Fruit fly (Drosophila melanogaster) whole organism, embryonic: ENCODE results near the gene CG42494.
A peak's percentile ranks its signal among the peaks of the same experiment; 100 is the strongest.

ENCODE experiments used
- CG10321 ChIP-seq: fragments of 200-800 bp; sonication (Bioruptor generic); IDR thresholded peaks from 2 replicates; pipeline ENCODE4 v1.3.6; 2022; ENCODE audit warnings: missing biosample characterization, missing genetic modification characterization
- CG10462 ChIP-seq: fragments of 200-800 bp; sonication (Bioruptor generic); optimal IDR thresholded peaks from 2 replicates; lab custom pipeline; 2016; ENCODE audit warnings: missing biosample characterization, missing genetic modification characterization
- CG14860 ChIP-seq: fragments of 200-800 bp; sonication (Bioruptor generic); IDR thresholded peaks from 3 replicates; pipeline ENCODE4 v1.3.6; 2022; ENCODE audit warnings: missing biosample characterization, missing genetic modification characterization; ENCODE audit not compliant: partially characterized antibody
- CG17829 ChIP-seq: fragments of 200-800 bp; optimal IDR thresholded peaks from 2 replicates; lab custom pipeline; 2019; ENCODE audit warnings: missing biosample characterization, mild to moderate bottlenecking, missing genetic modification characterization, moderate library complexity
- CG18599 ChIP-seq: fragments of 200-800 bp; sonication (Bioruptor generic); optimal IDR thresholded peaks from 3 replicates; lab custom pipeline; 2017; ENCODE audit warnings: missing biosample characterization, missing genetic modification characterization, mild to moderate bottlenecking, moderate library complexity, missing genetic modification reagents
- CG30403 ChIP-seq: fragments of 200-800 bp; sonication (Bioruptor generic); optimal IDR thresholded peaks from 3 replicates; lab custom pipeline; 2016; ENCODE audit warnings: missing biosample characterization, missing genetic modification characterization
- CG33557 ChIP-seq: fragments of 200-800 bp; sonication (Bioruptor generic); optimal IDR thresholded peaks from 2 replicates; lab custom pipeline; 2019; ENCODE audit warnings: missing biosample characterization, mild to moderate bottlenecking, missing genetic modification characterization, moderate library complexity
- CG3407 ChIP-seq: fragments of 200-800 bp; sonication (Bioruptor generic); optimal IDR thresholded peaks from 2 replicates; lab custom pipeline; 2018; ENCODE audit warnings: missing biosample characterization, mild to moderate bottlenecking, missing genetic modification characterization
- CG3995 ChIP-seq: fragments of 200-800 bp; sonication (Bioruptor generic); optimal IDR thresholded peaks from 3 replicates; lab custom pipeline; 2016; ENCODE audit warnings: missing biosample characterization, missing genetic modification characterization
- CG6689 ChIP-seq: fragments of 200-800 bp; sonication (Bioruptor generic); IDR thresholded peaks from 2 replicates; pipeline ENCODE4 v1.3.6; 2022; ENCODE audit warnings: missing biosample characterization, missing genetic modification characterization
- CG7963 ChIP-seq: fragments of 200-800 bp; sonication (Bioruptor generic); IDR thresholded peaks from 3 replicates; pipeline ENCODE4 v1.3.6; 2022; ENCODE audit warnings: missing biosample characterization, missing genetic modification characterization; ENCODE audit not compliant: partially characterized antibody
- CG8765 ChIP-seq: fragments of 200-800 bp; sonication (Bioruptor generic); IDR thresholded peaks from 2 replicates; pipeline ENCODE4 v1.3.6; 2022; ENCODE audit warnings: missing biosample characterization, missing genetic modification characterization
- CG8924 ChIP-seq: fragments of 200-800 bp; optimal IDR thresholded peaks from 3 replicates; lab custom pipeline; 2019; ENCODE audit warnings: missing biosample characterization, mild to moderate bottlenecking, missing genetic modification characterization, moderate library complexity
- CG9609 ChIP-seq: fragments of 200-800 bp; sonication (Bioruptor generic); optimal IDR thresholded peaks from 3 replicates; lab custom pipeline; 2016; ENCODE audit warnings: missing biosample characterization, missing genetic modification characterization
- CG9797 ChIP-seq: fragments of 200-800 bp; sonication (Bioruptor generic); optimal IDR thresholded peaks from 3 replicates; lab custom pipeline; 2018; ENCODE audit warnings: missing biosample characterization, mild to moderate bottlenecking, missing genetic modification characterization
- CkIIα-i1 ChIP-seq: fragments of 200-800 bp; sonication (Bioruptor generic); IDR thresholded peaks from 2 replicates; pipeline ENCODE4 v1.3.6; 2022; ENCODE audit warnings: missing biosample characterization, missing genetic modification characterization
- D19B ChIP-seq: fragments of 200-800 bp; sonication (Bioruptor generic); optimal IDR thresholded peaks from 2 replicates; lab custom pipeline; 2017; ENCODE audit warnings: missing biosample characterization, mild to moderate bottlenecking, missing genetic modification characterization
- Dek ChIP-seq: fragments of 200-800 bp; sonication (Bioruptor generic); optimal IDR thresholded peaks from 3 replicates; lab custom pipeline; 2019; ENCODE audit warnings: missing biosample characterization, mild to moderate bottlenecking, missing genetic modification characterization, moderate library complexity
- Dfd ChIP-seq, 2 experiments: fragments of >200 bp; optimal IDR thresholded peaks; 2 replicates each; lab custom pipeline; 2017; ENCODE audit warnings: missing biosample characterization in 2 of 2, missing genetic modification characterization in 2 of 2
- H2.0 ChIP-seq: fragments of 200-800 bp; sonication (Bioruptor generic); IDR thresholded peaks from 2 replicates; pipeline ENCODE4 v1.3.6; 2022; ENCODE audit warnings: missing biosample characterization, missing genetic modification characterization
- HHEX ChIP-seq: fragments of 200-800 bp; sonication (Bioruptor generic); optimal IDR thresholded peaks from 3 replicates; lab custom pipeline; 2017; ENCODE audit warnings: missing biosample characterization, mild to moderate bottlenecking, missing genetic modification characterization, missing genetic modification reagents
- HLHmδ ChIP-seq: fragments of 200-800 bp; sonication (Bioruptor generic); optimal IDR thresholded peaks from 2 replicates; lab custom pipeline; 2018; ENCODE audit warnings: missing biosample characterization, mild to moderate bottlenecking, missing genetic modification characterization, moderate library complexity
- Hey ChIP-seq: fragments of 200-800 bp; sonication (Bioruptor generic); optimal IDR thresholded peaks from 3 replicates; lab custom pipeline; 2018; ENCODE audit warnings: missing biosample characterization, mild to moderate bottlenecking, missing genetic modification characterization
- Jarid2 ChIP-seq: fragments of 200-800 bp; sonication (Bioruptor generic); optimal IDR thresholded peaks from 3 replicates; lab custom pipeline; 2017; ENCODE audit warnings: mild to moderate bottlenecking, missing biosample characterization, missing genetic modification reagents, missing genetic modification characterization
- Lim3 ChIP-seq: fragments of 200-800 bp; sonication (Bioruptor generic); IDR thresholded peaks from 2 replicates; pipeline ENCODE4 v1.3.6; 2022; ENCODE audit warnings: missing biosample characterization, missing genetic modification characterization
- NK7.1 ChIP-seq: fragments of 200-800 bp; sonication (Bioruptor generic); optimal IDR thresholded peaks from 3 replicates; lab custom pipeline; 2016; ENCODE audit warnings: missing biosample characterization, missing genetic modification characterization
- Pdp1 ChIP-seq, 2 experiments: fragments of 200-800 bp; sonication (Bioruptor generic); optimal IDR thresholded peaks; 3 replicates each; lab custom pipeline; 2016; ENCODE audit warnings: missing biosample characterization in 2 of 2, missing genetic modification characterization in 2 of 2, mild to moderate bottlenecking in 1 of 2, moderate library complexity in 1 of 2
- Taf1 ChIP-seq: fragments of 200-800 bp; sonication (Bioruptor generic); IDR thresholded peaks from 2 replicates; pipeline ENCODE4 v1.3.6; 2022; ENCODE audit warnings: missing biosample characterization, missing genetic modification characterization
- ab ChIP-seq: fragments of 200-800 bp; sonication (Bioruptor generic); optimal IDR thresholded peaks from 2 replicates; lab custom pipeline; 2016; ENCODE audit warnings: missing biosample characterization, missing genetic modification characterization
- al ChIP-seq: fragments of 200-800 bp; sonication (Bioruptor generic); IDR thresholded peaks from 2 replicates; pipeline ENCODE4 v1.3.6; 2022; ENCODE audit warnings: missing biosample characterization, missing genetic modification characterization
- ara ChIP-seq: fragments of 200-800 bp; sonication (Bioruptor generic); IDR thresholded peaks from 2 replicates; pipeline ENCODE4 v1.3.6; 2022; ENCODE audit warnings: missing biosample characterization, missing genetic modification characterization
- chm ChIP-seq: fragments of 200-800 bp; sonication (Bioruptor generic); IDR thresholded peaks from 2 replicates; pipeline ENCODE4 v1.3.6; 2022; ENCODE audit warnings: missing biosample characterization, missing genetic modification characterization
- chn ChIP-seq: fragments of 200-800 bp; sonication (Bioruptor generic); optimal IDR thresholded peaks from 2 replicates; lab custom pipeline; 2016; ENCODE audit warnings: missing biosample characterization, missing genetic modification characterization
- corto ChIP-seq: fragments of 200-800 bp; sonication (Bioruptor generic); optimal IDR thresholded peaks from 2 replicates; lab custom pipeline; 2016; ENCODE audit warnings: missing biosample characterization, mild to moderate bottlenecking, missing genetic modification characterization, moderate library complexity
- crp ChIP-seq, 2 experiments: fragments of 200-800 bp; sonication (Bioruptor generic); optimal IDR thresholded peaks; 2 replicates in 1 of 2; 3 replicates in 1 of 2; lab custom pipeline; 2017; ENCODE audit warnings: missing biosample characterization in 2 of 2, missing genetic modification characterization in 2 of 2, mild to moderate bottlenecking in 1 of 2, moderate library complexity in 1 of 2
- cwo ChIP-seq: fragments of 200-800 bp; sonication (Bioruptor generic); optimal IDR thresholded peaks from 3 replicates; lab custom pipeline; 2017; ENCODE audit warnings: missing biosample characterization, missing genetic modification characterization, mild to moderate bottlenecking, moderate library complexity, missing genetic modification reagents
- dan ChIP-seq: fragments of 200-800 bp; sonication (Bioruptor generic); IDR thresholded peaks from 2 replicates; pipeline ENCODE4 v1.3.6; 2022; ENCODE audit warnings: missing biosample characterization, missing genetic modification characterization
- emc ChIP-seq: fragments of 200-800 bp; sonication (Bioruptor generic); optimal IDR thresholded peaks from 2 replicates; lab custom pipeline; 2016; ENCODE audit warnings: missing biosample characterization, missing genetic modification characterization
- her ChIP-seq: fragments of 200-800 bp; sonication (Bioruptor generic); optimal IDR thresholded peaks from 2 replicates; lab custom pipeline; 2016; ENCODE audit warnings: missing biosample characterization, missing genetic modification characterization
- lmd ChIP-seq: fragments of 200-800 bp; sonication (Bioruptor generic); IDR thresholded peaks from 2 replicates; pipeline ENCODE4 v1.3.6; 2022; ENCODE audit warnings: missing biosample characterization, missing genetic modification characterization
- lov ChIP-seq, 2 experiments: fragments of 200-800 bp in 1 of 2; fragments of >200 bp in 1 of 2; sonication (Bioruptor generic) in 1 of 2; IDR thresholded peaks in 1 of 2; optimal IDR thresholded peaks in 1 of 2; 2 replicates in 1 of 2; 3 replicates in 1 of 2; pipeline versions ENCODE4 v1.3.6 to Lab custom; 2017 to 2022; ENCODE audit warnings: missing biosample characterization in 1 of 2, missing genetic modification characterization in 1 of 2
- mam ChIP-seq: fragments of 200-800 bp; sonication (Bioruptor generic); optimal IDR thresholded peaks from 3 replicates; lab custom pipeline; 2016; ENCODE audit warnings: missing biosample characterization, missing genetic modification characterization
- pnt ChIP-seq: fragments of 200-800 bp; sonication (Bioruptor generic); optimal IDR thresholded peaks from 3 replicates; lab custom pipeline; 2016; ENCODE audit warnings: missing biosample characterization, missing genetic modification characterization
- sc ChIP-seq, 3 experiments: fragments of >200 bp in 2 of 3; fragments of 200-800 bp in 1 of 3; sonication (Bioruptor generic) in 1 of 3; optimal IDR thresholded peaks; 2 replicates in 2 of 3; 3 replicates in 1 of 3; lab custom pipeline; 2017; ENCODE audit warnings: mild to moderate bottlenecking in 1 of 3, missing biosample characterization in 1 of 3, missing genetic modification characterization in 1 of 3, missing genetic modification reagents in 1 of 3
- scrt ChIP-seq: fragments of 200-800 bp; sonication (Bioruptor generic); optimal IDR thresholded peaks from 2 replicates; lab custom pipeline; 2018; ENCODE audit warnings: missing biosample characterization, mild to moderate bottlenecking, missing genetic modification characterization, moderate library complexity
- sens-2 ChIP-seq: fragments of 200-800 bp; sonication (Bioruptor generic); IDR thresholded peaks from 2 replicates; pipeline ENCODE4 v1.3.6; 2022; ENCODE audit warnings: missing biosample characterization, missing genetic modification characterization
- shn ChIP-seq: fragments of 200-800 bp; sonication (Bioruptor generic); optimal IDR thresholded peaks from 3 replicates; lab custom pipeline; 2016; ENCODE audit warnings: missing biosample characterization, missing genetic modification characterization
- slbo ChIP-seq: fragments of 200-800 bp; sonication (Bioruptor generic); IDR thresholded peaks from 2 replicates; pipeline ENCODE4 v1.3.6; 2022; ENCODE audit warnings: missing biosample characterization, missing genetic modification characterization
- tx ChIP-seq: fragments of 200-800 bp; sonication (Bioruptor generic); optimal IDR thresholded peaks from 2 replicates; lab custom pipeline; 2016; ENCODE audit warnings: missing biosample characterization, missing genetic modification characterization
- vfl ChIP-seq: fragments of 200-800 bp; sonication (Bioruptor generic); optimal IDR thresholded peaks from 2 replicates; lab custom pipeline; 2016; ENCODE audit warnings: missing biosample characterization, missing genetic modification characterization

Gene CG42494

dm6 chr3L:3192912-3193311 lies 8.7 kb downstream of the CG42494 start, which contains the start of gene Hsp83 (continued):
- peak; percentile 90 for TF ChIP-seq vfl (GFP tag; lab: Kevin White, UChicago)
- peak; percentile 99 for TF ChIP-seq CG18599 (GFP tag; lab: Kevin White, UChicago)
- TF ChIP-seq tx (GFP tag; lab: Kevin White, UChicago) = peak; percentile 81
- no peak for TF ChIP-seq CG7963 (GFP tag; lab: Robert Waterston, UW)
- TF ChIP-seq slbo (GFP tag; lab: Robert Waterston, UW) = peak; percentile 84
- peak; percentile 90 for TF ChIP-seq CG17829 (tag; lab: Kevin White, UChicago)
- TF ChIP-seq sens-2 (GFP tag; lab: Robert Waterston, UW) = peak; percentile 97
- peak; percentile 71 for TF ChIP-seq Taf1 (GFP tag; lab: Robert Waterston, UW)
- peak; percentile 79 for TF ChIP-seq chn
- peak; percentile 98 for TF ChIP-seq scrt (GFP tag; lab: Kevin White, UChicago)
- peak; percentile 100 for TF ChIP-seq HLHmδ
- peak; percentile 89 for TF ChIP-seq Pdp1 (GFP tag; optimal IDR thresholded peaks at IDR 0.05; lab: Kevin White, UChicago)
- 0 out of 2 replicates have a peak, but pooled peaks have one; percentile 17 for TF ChIP-seq Lim3 (GFP tag; lab: Robert Waterston, UW)
- peak; percentile 82 for TF ChIP-seq CG30403 (GFP tag; lab: Kevin White, UChicago)
- no peak for TF ChIP-seq Dfd (GFP tag; optimal IDR thresholded peaks at IDR 0.05; lab: Kevin White, UChicago)
- TF ChIP-seq CG10462 (GFP tag; lab: Kevin White, UChicago) = peak; percentile 80
- TF ChIP-seq corto (GFP tag; lab: Kevin White, UChicago) = peak; percentile 90
- TF ChIP-seq CG14860 (GFP tag; lab: Robert Waterston, UW) = no peak
- TF ChIP-seq al (GFP tag; lab: Robert Waterston, UW) = peak; percentile 70
- peak; percentile 26; the same call in 1 of the 2 replicates for TF ChIP-seq CkIIα-i1 (GFP tag; lab: Robert Waterston, UW)
- peak; percentile 79 for TF ChIP-seq mam (GFP tag; lab: Kevin White, UChicago)
- TF ChIP-seq cwo = peak; percentile 93
- peak; percentile 95 for TF ChIP-seq NK7.1 (GFP tag; lab: Kevin White, UChicago)
- TF ChIP-seq chm (GFP tag; lab: Robert Waterston, UW) = peak; percentile 99
- peak; percentile 96 for TF ChIP-seq her (GFP tag; lab: Kevin White, UChicago)
- TF ChIP-seq CG3995 (GFP tag; lab: Kevin White, UChicago) = peak; percentile 81
- TF ChIP-seq crp (GFP tag; optimal IDR thresholded peaks at IDR 0.05; lab: Kevin White, UChicago) = no peak
- TF ChIP-seq CG9797 = peak; percentile 76
- peak; percentile 96 for TF ChIP-seq Hey (tag; lab: Kevin White, UChicago)
- peak; percentile 3 for TF ChIP-seq ab (GFP tag; lab: Kevin White, UChicago)
- peak; percentile 77 for TF ChIP-seq CG10321 (GFP tag; lab: Robert Waterston, UW)
- TF ChIP-seq CG8924 (tag; lab: Kevin White, UChicago) = peak; percentile 81
- TF ChIP-seq emc (GFP tag; lab: Kevin White, UChicago) = peak; percentile 90
- TF ChIP-seq CG9609 (GFP tag; lab: Kevin White, UChicago) = peak; percentile 88
- peak; percentile 94 for TF ChIP-seq CG3407 (GFP tag; lab: Kevin White, UChicago)
- TF ChIP-seq H2.0 = peak; percentile 87
- TF ChIP-seq D19B = peak; percentile 87
- TF ChIP-seq lov (optimal IDR thresholded peaks at IDR 0.05; lab: Kevin White, UChicago) = no peak
- peak; percentile 98 for TF ChIP-seq lov (GFP tag; IDR thresholded peaks at IDR 0.05; lab: Robert Waterston, UW)
- TF ChIP-seq dan (GFP tag; lab: Robert Waterston, UW) = no peak
- no peak for TF ChIP-seq CG8765
- TF ChIP-seq ara (GFP tag; lab: Robert Waterston, UW) = peak; percentile 89
- TF ChIP-seq sc (optimal IDR thresholded peaks at IDR 0.05; lab: Kevin White, UChicago) = no peak
- peak; percentile 88 for TF ChIP-seq sc (GFP tag; optimal IDR thresholded peaks at IDR 0.05; lab: Kevin White, UChicago)
- TF ChIP-seq pnt (GFP tag; lab: Kevin White, UChicago) = peak; percentile 30
- peak; percentile 95 for TF ChIP-seq CG33557
- TF ChIP-seq CG6689 (GFP tag; lab: Robert Waterston, UW) = peak; percentile 81
- peak; percentile 80 for TF ChIP-seq lmd (GFP tag; lab: Robert Waterston, UW)
- peak; percentile 95 for TF ChIP-seq shn (GFP tag; lab: Kevin White, UChicago)
- peak; percentile 99 for TF ChIP-seq HHEX
- peak; percentile 86 for TF ChIP-seq Dek (tag; lab: Kevin White, UChicago)
- peak; percentile 87 for TF ChIP-seq Jarid2
